Fruit fly (Drosophila melanogaster) whole organism, embryonic: ENCODE measurements around the gene CG15740.

Experiments
- Atf3 ChIP-seq: fragments of 200-800 bp; sonication (Bioruptor generic); optimal IDR thresholded peaks from 3 replicates; lab custom pipeline; 2016; ENCODE audit warnings: missing biosample characterization, missing genetic modification characterization
- Bdp1 ChIP-seq: fragments of 200-800 bp; sonication (Bioruptor generic); optimal IDR thresholded peaks from 3 replicates; lab custom pipeline; 2016; ENCODE audit warnings: missing biosample characterization, missing genetic modification characterization
- C15 ChIP-seq: fragments of 200-800 bp; sonication (Bioruptor generic); IDR thresholded peaks from 3 replicates; pipeline ENCODE4 v1.3.6; 2022; ENCODE audit warnings: missing biosample characterization, missing genetic modification characterization
- CG10431 ChIP-seq: fragments of 200-800 bp; sonication (Bioruptor generic); optimal IDR thresholded peaks from 3 replicates; lab custom pipeline; 2018; ENCODE audit warnings: missing biosample characterization, mild to moderate bottlenecking, missing genetic modification characterization
- CG17328 ChIP-seq: fragments of 200-800 bp; sonication (Bioruptor generic); IDR thresholded peaks from 2 replicates; pipeline ENCODE4 v1.3.6; 2022; ENCODE audit warnings: missing biosample characterization, missing genetic modification characterization
- CG18619 ChIP-seq: fragments of 200-800 bp; sonication (Bioruptor generic); optimal IDR thresholded peaks from 3 replicates; lab custom pipeline; 2017; ENCODE audit warnings: missing biosample characterization, mild to moderate bottlenecking, missing genetic modification characterization
- CG18764 ChIP-seq: fragments of 200-800 bp; sonication (Bioruptor generic); optimal IDR thresholded peaks from 3 replicates; lab custom pipeline; 2016; ENCODE audit warnings: missing biosample characterization, missing genetic modification characterization
- CG30403 ChIP-seq: fragments of 200-800 bp; sonication (Bioruptor generic); optimal IDR thresholded peaks from 3 replicates; lab custom pipeline; 2016; ENCODE audit warnings: missing biosample characterization, missing genetic modification characterization
- CG31365 ChIP-seq: fragments of 200-800 bp; sonication (Bioruptor generic); optimal IDR thresholded peaks from 2 replicates; lab custom pipeline; 2018; ENCODE audit warnings: missing biosample characterization, mild to moderate bottlenecking, missing genetic modification characterization
- CG3726 ChIP-seq: fragments of 200-800 bp; sonication (Bioruptor generic); IDR thresholded peaks from 3 replicates; pipeline ENCODE4, ENCODE4 v1.3.6; 2022; ENCODE audit warnings: missing biosample characterization, missing genetic modification characterization
- CG42726 ChIP-seq: fragments of 200-800 bp; sonication (Bioruptor generic); IDR thresholded peaks from 2 replicates; pipeline ENCODE4 v1.3.6; 2022; ENCODE audit warnings: missing biosample characterization, missing genetic modification characterization; ENCODE audit not compliant: partially characterized antibody
- CG6689 ChIP-seq: fragments of 200-800 bp; sonication (Bioruptor generic); IDR thresholded peaks from 2 replicates; pipeline ENCODE4 v1.3.6; 2022; ENCODE audit warnings: missing biosample characterization, missing genetic modification characterization
- CG6854 ChIP-seq: fragments of 200-800 bp; sonication (Bioruptor generic); optimal IDR thresholded peaks from 3 replicates; lab custom pipeline; 2017; ENCODE audit warnings: missing biosample characterization, mild to moderate bottlenecking, missing genetic modification characterization
- CG7928 ChIP-seq: fragments of 200-800 bp; sonication (Bioruptor generic); optimal IDR thresholded peaks from 2 replicates; lab custom pipeline; 2017; ENCODE audit warnings: missing biosample characterization, mild to moderate bottlenecking, missing genetic modification characterization
- CG8089 ChIP-seq: fragments of 200-800 bp; sonication (Bioruptor generic); optimal IDR thresholded peaks from 3 replicates; lab custom pipeline; 2016; ENCODE audit warnings: missing biosample characterization, missing genetic modification characterization
- CG9932 ChIP-seq: fragments of 200-800 bp; sonication (Bioruptor generic); IDR thresholded peaks from 2 replicates; pipeline ENCODE4 v1.3.6; 2022; ENCODE audit warnings: missing biosample characterization, missing genetic modification characterization
- Dad ChIP-seq: fragments of 200-800 bp; sonication (Bioruptor generic); optimal IDR thresholded peaks from 3 replicates; lab custom pipeline; 2016; ENCODE audit warnings: missing biosample characterization, missing genetic modification characterization
- Dbx ChIP-seq: fragments of 200-800 bp; sonication (Bioruptor generic); IDR thresholded peaks from 3 replicates; pipeline ENCODE4 v1.3.6; 2022; ENCODE audit warnings: missing biosample characterization, missing genetic modification characterization
- Drgx ChIP-seq: fragments of 200-800 bp; sonication (Bioruptor generic); IDR thresholded peaks from 2 replicates; pipeline ENCODE4 v1.3.6; 2022; ENCODE audit warnings: missing biosample characterization, missing genetic modification characterization
- Hmx ChIP-seq: fragments of 200-800 bp; sonication (Bioruptor generic); optimal IDR thresholded peaks from 2 replicates; lab custom pipeline; 2016; ENCODE audit warnings: missing biosample characterization, missing genetic modification characterization
- Nf-YB ChIP-seq: fragments of 200-800 bp; sonication (Bioruptor generic); optimal IDR thresholded peaks from 3 replicates; lab custom pipeline; 2019; ENCODE audit warnings: missing biosample characterization, mild to moderate bottlenecking, missing genetic modification characterization, moderate library complexity
- Ssrp ChIP-seq: fragments of 200-800 bp; sonication (Bioruptor generic); optimal IDR thresholded peaks from 2 replicates; lab custom pipeline; 2018; ENCODE audit warnings: missing biosample characterization, mild to moderate bottlenecking, missing genetic modification characterization, moderate library complexity
- TFAM ChIP-seq: fragments of 200-800 bp; sonication (Bioruptor generic); optimal IDR thresholded peaks from 2 replicates; lab custom pipeline; 2017; ENCODE audit warnings: missing biosample characterization, missing genetic modification characterization, inconsistent platforms
- ase ChIP-seq: fragments of 200-800 bp; sonication (Bioruptor generic); IDR thresholded peaks from 3 replicates; pipeline ENCODE4 v1.3.6; 2022; ENCODE audit warnings: missing biosample characterization, missing genetic modification characterization
- ash1 ChIP-seq: fragments of 200-800 bp; sonication (Bioruptor generic); optimal IDR thresholded peaks from 2 replicates; lab custom pipeline; 2018; ENCODE audit warnings: missing biosample characterization, mild to moderate bottlenecking, missing genetic modification characterization
- bbx ChIP-seq: fragments of 200-800 bp; sonication (Bioruptor generic); IDR thresholded peaks from 2 replicates; pipeline ENCODE4 v1.3.6; 2022; ENCODE audit warnings: missing biosample characterization, missing genetic modification characterization; ENCODE audit not compliant: partially characterized antibody
- bowl ChIP-seq: fragments of 200-800 bp; sonication (Bioruptor generic); IDR thresholded peaks from 2 replicates; pipeline ENCODE4 v1.3.6; 2022; ENCODE audit warnings: missing biosample characterization, missing genetic modification characterization
- ci ChIP-seq: fragments of 200-800 bp; sonication (Bioruptor generic); IDR thresholded peaks from 3 replicates; pipeline ENCODE4 v1.3.6; 2022; ENCODE audit warnings: missing biosample characterization, missing genetic modification characterization
- corto ChIP-seq: fragments of 200-800 bp; sonication (Bioruptor generic); optimal IDR thresholded peaks from 2 replicates; lab custom pipeline; 2016; ENCODE audit warnings: missing biosample characterization, mild to moderate bottlenecking, missing genetic modification characterization, moderate library complexity
- crp ChIP-seq, 2 experiments: fragments of 200-800 bp; sonication (Bioruptor generic); optimal IDR thresholded peaks; 2 replicates in 1 of 2; 3 replicates in 1 of 2; lab custom pipeline; 2017; ENCODE audit warnings: missing biosample characterization in 2 of 2, missing genetic modification characterization in 2 of 2, mild to moderate bottlenecking in 1 of 2, moderate library complexity in 1 of 2
- dm ChIP-seq: fragments of 200-800 bp; sonication (Bioruptor generic); optimal IDR thresholded peaks from 3 replicates; lab custom pipeline; 2016; ENCODE audit warnings: missing biosample characterization, missing genetic modification characterization
- fru ChIP-seq: fragments of >200 bp; optimal IDR thresholded peaks from 2 replicates; lab custom pipeline; 2017
- gem ChIP-seq: fragments of 200-800 bp; sonication (Bioruptor generic); optimal IDR thresholded peaks from 2 replicates; lab custom pipeline; 2019; ENCODE audit warnings: missing biosample characterization, mild to moderate bottlenecking, missing genetic modification characterization, moderate library complexity
- gfzf ChIP-seq: fragments of 200-800 bp; sonication (Bioruptor generic); optimal IDR thresholded peaks from 2 replicates; lab custom pipeline; 2016; ENCODE audit warnings: missing biosample characterization, mild to moderate bottlenecking, missing genetic modification characterization, moderate library complexity
- gsb ChIP-seq: fragments of 200-800 bp; sonication (Bioruptor generic); IDR thresholded peaks from 2 replicates; pipeline ENCODE4 v1.3.6; 2022; ENCODE audit warnings: missing biosample characterization, missing genetic modification characterization
- h ChIP-seq: fragments of >200 bp; optimal IDR thresholded peaks from 2 replicates; lab custom pipeline; 2017
- hbn ChIP-seq: fragments of 200-800 bp; sonication (Bioruptor generic); IDR thresholded peaks from 2 replicates; pipeline ENCODE4 v1.3.6; 2022; ENCODE audit warnings: missing biosample characterization, missing genetic modification characterization; ENCODE audit not compliant: partially characterized antibody
- hth ChIP-seq: fragments of >200 bp; optimal IDR thresholded peaks from 2 replicates; lab custom pipeline; 2017; ENCODE audit warnings: inconsistent platforms
- lola ChIP-seq, 3 experiments: fragments of >200 bp in 2 of 3; fragments of 200-800 bp in 1 of 3; sonication (Bioruptor generic) in 1 of 3; optimal IDR thresholded peaks; 2 replicates each; lab custom pipeline; 2017 to 2019; ENCODE audit warnings: missing biosample characterization in 3 of 3, missing genetic modification characterization in 3 of 3, mild to moderate bottlenecking in 1 of 3, moderate library complexity in 1 of 3
- lov ChIP-seq, 2 experiments: fragments of 200-800 bp in 1 of 2; fragments of >200 bp in 1 of 2; sonication (Bioruptor generic) in 1 of 2; IDR thresholded peaks in 1 of 2; optimal IDR thresholded peaks in 1 of 2; 2 replicates in 1 of 2; 3 replicates in 1 of 2; pipeline versions ENCODE4 v1.3.6 to Lab custom; 2017 to 2022; ENCODE audit warnings: missing biosample characterization in 1 of 2, missing genetic modification characterization in 1 of 2
- luna ChIP-seq: fragments of 200-800 bp; sonication (Bioruptor generic); optimal IDR thresholded peaks from 2 replicates; lab custom pipeline; 2016; ENCODE audit warnings: missing biosample characterization, missing genetic modification characterization
- nau ChIP-seq: fragments of 200-800 bp; sonication (Bioruptor generic); optimal IDR thresholded peaks from 3 replicates; lab custom pipeline; 2017; ENCODE audit warnings: missing biosample characterization, mild to moderate bottlenecking, missing genetic modification characterization, missing genetic modification reagents
- nerfin-2 ChIP-seq: fragments of 200-800 bp; sonication (Bioruptor generic); IDR thresholded peaks from 2 replicates; pipeline ENCODE4 v1.3.6; 2022; ENCODE audit warnings: missing biosample characterization, missing genetic modification characterization; ENCODE audit not compliant: partially characterized antibody
- otp ChIP-seq: fragments of 200-800 bp; sonication (Bioruptor generic); IDR thresholded peaks from 3 replicates; pipeline ENCODE4, ENCODE4 v1.3.6; 2022; ENCODE audit warnings: missing biosample characterization, missing genetic modification characterization
- pum ChIP-seq: fragments of 200-800 bp; sonication (Bioruptor generic); optimal IDR thresholded peaks from 2 replicates; lab custom pipeline; 2016; ENCODE audit warnings: missing biosample characterization, missing genetic modification characterization
- ro ChIP-seq: fragments of 200-800 bp; sonication (Bioruptor generic); IDR thresholded peaks from 2 replicates; pipeline ENCODE4 v1.3.6; 2022; ENCODE audit warnings: missing biosample characterization, missing genetic modification characterization
- sc ChIP-seq, 3 experiments: fragments of >200 bp in 2 of 3; fragments of 200-800 bp in 1 of 3; sonication (Bioruptor generic) in 1 of 3; optimal IDR thresholded peaks; 2 replicates in 2 of 3; 3 replicates in 1 of 3; lab custom pipeline; 2017; ENCODE audit warnings: mild to moderate bottlenecking in 1 of 3, missing biosample characterization in 1 of 3, missing genetic modification characterization in 1 of 3, missing genetic modification reagents in 1 of 3
- slou ChIP-seq: fragments of 200-800 bp; sonication (Bioruptor generic); optimal IDR thresholded peaks from 3 replicates; lab custom pipeline; 2016; ENCODE audit warnings: missing biosample characterization, missing genetic modification characterization
- wdn ChIP-seq: fragments of 200-800 bp; sonication (Bioruptor generic); IDR thresholded peaks from 2 replicates; pipeline ENCODE4 v1.3.6; 2022; ENCODE audit warnings: missing biosample characterization, missing genetic modification characterization
- zen2 ChIP-seq: fragments of 200-800 bp; sonication (Bioruptor generic); IDR thresholded peaks from 3 replicates; pipeline ENCODE4 v1.3.6; 2022; ENCODE audit warnings: missing biosample characterization, missing genetic modification characterization; ENCODE audit not compliant: partially characterized antibody

CG15740 gene

DNA sequence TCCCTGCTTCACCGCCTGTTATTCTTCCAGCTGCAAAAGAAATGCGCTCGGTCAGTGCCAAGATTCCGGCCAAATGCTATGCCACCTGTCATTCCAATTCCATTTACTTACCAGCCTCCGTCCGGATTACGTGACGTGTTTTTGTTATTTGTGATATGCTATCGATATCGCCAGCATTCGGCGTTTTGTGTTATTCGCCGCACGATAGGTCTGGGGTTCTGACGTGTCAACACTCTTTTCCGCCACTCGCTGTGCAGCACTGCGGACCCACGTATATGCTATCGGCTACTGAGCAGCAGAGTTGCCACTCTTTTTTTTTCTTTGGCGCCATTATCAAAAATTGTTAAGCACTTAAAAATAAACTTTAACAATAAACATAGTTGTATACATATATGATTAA is 6.4 kb upstream of the CG15740 start, which contains the start of gene p24-1 (continued):
- TF ChIP-seq CG10431 (GFP tag; lab: Kevin White, UChicago) (no peak), ci (GFP tag; lab: Robert Waterston, UW) (peak; percentile 20; the same call in 1 of the 3 replicates), ase (GFP tag; lab: Robert Waterston, UW) (no peak), Dbx (GFP tag; lab: Robert Waterston, UW) (peak; percentile 71; the same call in 2 of the 3 replicates), CG31365 (tag; lab: Kevin White, UChicago) (no peak), CG18619 (no peak), bbx (GFP tag; lab: Robert Waterston, UW) (peak; percentile 93), hth (no peak), fru (lab: Kevin White, UChicago) (no peak), wdn (GFP tag; lab: Robert Waterston, UW) (0 out of 2 replicates have a peak, but pooled peaks have one; percentile 32), pum (peak; percentile 28), otp (GFP tag; lab: Robert Waterston, UW) (no peak), nerfin-2 (peak; percentile 69), CG7928 (GFP tag; lab: Kevin White, UChicago) (peak; percentile 11), lov (optimal IDR thresholded peaks at IDR 0.05; lab: Kevin White, UChicago) (no peak), lov (GFP tag; IDR thresholded peaks at IDR 0.05; lab: Robert Waterston, UW) (0 out of 3 replicates have a peak, but pooled peaks have one; percentile 22), CG18764 (peak; percentile 23), CG30403 (GFP tag; lab: Kevin White, UChicago) (peak; percentile 42), CG6854 (GFP tag; lab: Kevin White, UChicago) (no peak), CG42726 (peak; percentile 94), CG17328 (0 out of 2 replicates have a peak, but pooled peaks have one; percentile 20), hbn (peak; percentile 74), corto (GFP tag; lab: Kevin White, UChicago) (no peak), Nf-YB (no peak), Dad (peak; percentile 52), CG6689 (GFP tag; lab: Robert Waterston, UW) (no peak), C15 (GFP tag; lab: Robert Waterston, UW) (no peak), Hmx (GFP tag; lab: Kevin White, UChicago) (no peak), CG9932 (peak; percentile 88), gsb (GFP tag; lab: Robert Waterston, UW) (no peak), CG3726 (GFP tag; lab: Robert Waterston, UW) (no peak), nau (GFP tag; lab: Kevin White, UChicago) (no peak), Bdp1 (GFP tag; lab: Kevin White, UChicago) (peak; percentile 19), ro (GFP tag; lab: Robert Waterston, UW) (no peak), gfzf (GFP tag; lab: Kevin White, UChicago) (peak; percentile 36), lola (GFP tag; optimal IDR thresholded peaks at IDR 0.05; lab: Kevin White, UChicago) (no peak), sc (optimal IDR thresholded peaks at IDR 0.05; lab: Kevin White, UChicago) (no peak), sc (GFP tag; optimal IDR thresholded peaks at IDR 0.05; lab: Kevin White, UChicago) (no peak), ash1 (GFP tag; lab: Kevin White, UChicago) (no peak), bowl (GFP tag; lab: Robert Waterston, UW) (no peak), crp (GFP tag; optimal IDR thresholded peaks at IDR 0.05; lab: Kevin White, UChicago) (peak in 1 of 2 experiments; percentile 45), luna (GFP tag; lab: Kevin White, UChicago) (no peak), Atf3 (GFP tag; lab: Kevin White, UChicago) (no peak), TFAM (GFP tag; lab: Kevin White, UChicago) (no peak), slou (no peak), Ssrp (tag; lab: Kevin White, UChicago) (no peak), gem (tag; lab: Kevin White, UChicago) (peak; percentile 23), zen2 (GFP tag; lab: Robert Waterston, UW) (peak; percentile 60; the same call in 1 of the 3 replicates), dm (peak; percentile 61), CG8089 (no peak), h (no peak), Drgx (GFP tag; lab: Robert Waterston, UW) (no peak)
